Worm (Caenorhabditis elegans): ENCODE data around the gene K08E4.3.

Gene K08E4.3

DNA sequence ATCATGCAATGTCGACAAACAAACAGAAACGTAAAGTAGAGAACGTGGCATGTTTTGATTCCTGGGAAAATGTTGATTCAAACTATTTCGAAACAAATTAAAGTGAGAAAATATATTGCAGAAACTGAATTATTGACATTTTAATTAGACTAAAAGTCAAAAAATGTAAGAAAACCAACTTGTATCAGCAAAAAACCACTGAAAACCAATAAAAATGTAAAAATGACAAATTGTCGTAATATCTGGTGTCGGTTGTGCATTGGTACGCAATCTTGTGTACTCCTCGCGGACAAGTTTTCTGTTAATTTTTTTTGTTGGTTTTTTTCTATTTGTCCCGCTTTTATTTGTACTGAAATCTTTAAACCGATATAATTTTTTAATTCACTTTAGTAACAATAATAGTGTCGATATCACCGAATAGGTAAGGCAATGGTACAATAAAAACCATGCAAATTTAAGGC lies 27.8 kb upstream of the K08E4.3 start, which contains the start of gene T12G3.11 (continued):
- TF ChIP-seq fkh-4 (tag; optimal IDR thresholded peaks at IDR 0.05; ENCODE audit: borderline replicate concordance) (no peak), unc-130 (tag; optimal IDR thresholded peaks at IDR 0.05) (no peak), ama-1 (optimal IDR thresholded peaks at IDR 0.05) (no peak), ceh-88 (GFP tag; IDR thresholded peaks at IDR 0.05) (no peak), ztf-11 (tag; optimal IDR thresholded peaks at IDR 0.05) (no peak), hlh-4 (tag; optimal IDR thresholded peaks at IDR 0.05) (no peak), zag-1 (tag; optimal IDR thresholded peaks at IDR 0.05) (no peak), snu-23 (GFP tag; optimal IDR thresholded peaks at IDR 0.05) (peak; percentile 75), swsn-7 (tag; optimal IDR thresholded peaks at IDR 0.05) (peak; percentile 59), Y116A8C.19 (tag; optimal IDR thresholded peaks at IDR 0.05; ENCODE audit: borderline replicate concordance) (no peak), aly-2 (tag; optimal IDR thresholded peaks at IDR 0.05) (no peak), nhr-237 (tag; optimal IDR thresholded peaks at IDR 0.05) (no peak), efl-1 (optimal IDR thresholded peaks at IDR 0.05) (peak; percentile 56 to 66), efl-1 (GFP tag; optimal IDR thresholded peaks at IDR 0.05 in 1 of 2) (peak; percentile 67 to 93), irx-1 (tag; optimal IDR thresholded peaks at IDR 0.05) (peak; percentile 24), skn-1 (tag; optimal IDR thresholded peaks at IDR 0.05) (peak; percentile 31), lin-15B (tag; optimal IDR thresholded peaks at IDR 0.05) (peak; percentile 10), tlp-1 (tag; optimal IDR thresholded peaks at IDR 0.05) (no peak), grh-1 (GFP tag; IDR thresholded peaks at IDR 0.05) (no peak), dpl-1 (GFP tag; optimal IDR thresholded peaks at IDR 0.05) (peak; percentile 30 to 56 (median 39)), sox-4 (tag; optimal IDR thresholded peaks at IDR 0.05) (no peak), unc-30 (tag; optimal IDR thresholded peaks at IDR 0.05) (no peak), isw-1 (GFP tag; IDR thresholded peaks at IDR 0.05) (no peak), C16A3.4 (tag; optimal IDR thresholded peaks at IDR 0.05) (no peak), zip-4 (GFP tag; optimal IDR thresholded peaks at IDR 0.05) (no peak), ceh-82 (tag; optimal IDR thresholded peaks at IDR 0.05) (peak in 2 of 3 experiments; percentile 7 to 20), tbx-2 (tag; optimal IDR thresholded peaks at IDR 0.05) (peak; percentile 49), pag-3 (tag; optimal IDR thresholded peaks at IDR 0.05; ENCODE audit: borderline replicate concordance, insufficient read depth) (no peak), jun-1 (tag; optimal IDR thresholded peaks at IDR 0.05) (no peak), lsy-2 (tag; optimal IDR thresholded peaks at IDR 0.05) (peak; percentile 70 to 76), nhr-84 (tag; optimal IDR thresholded peaks at IDR 0.05) (no peak), lin-39 (tag; optimal IDR thresholded peaks at IDR 0.05) (no peak), F16B12.6 (tag; optimal IDR thresholded peaks at IDR 0.05) (peak; percentile 86), mep-1 (tag; optimal IDR thresholded peaks at IDR 0.05) (no peak), elt-3 (tag; optimal IDR thresholded peaks at IDR 0.05) (peak in 1 of 6 experiments; percentile 19), ceh-8 (GFP tag; optimal IDR thresholded peaks at IDR 0.05) (no peak), nhr-12 (tag; optimal IDR thresholded peaks at IDR 0.05) (no peak), ztf-4 (tag; optimal IDR thresholded peaks at IDR 0.05) (no peak), C04F5.9 (tag; optimal IDR thresholded peaks at IDR 0.05) (no peak), pqm-1 (tag; optimal IDR thresholded peaks at IDR 0.05) (no peak), dsc-1 (tag; optimal IDR thresholded peaks at IDR 0.05) (peak; percentile 29), rnt-1 (tag; optimal IDR thresholded peaks at IDR 0.05) (peak; percentile 38), elt-2 (tag; optimal IDR thresholded peaks at IDR 0.05) (no peak), sptf-1 (tag; optimal IDR thresholded peaks at IDR 0.05) (no peak), efl-3 (GFP tag; optimal IDR thresholded peaks at IDR 0.05) (no peak), ceh-90 (tag; optimal IDR thresholded peaks at IDR 0.05) (no peak), ceh-63 (GFP tag; optimal IDR thresholded peaks at IDR 0.05) (no peak), lin-14 (GFP tag; optimal IDR thresholded peaks at IDR 0.05) (peak; percentile 48), nhr-47 (tag; optimal IDR thresholded peaks at IDR 0.05) (peak; percentile 62), nhr-90 (tag; optimal IDR thresholded peaks at IDR 0.05; ENCODE audit: poor library complexity) (no peak), nhr-85 (tag) (no peak), unc-62 (GFP tag; optimal IDR thresholded peaks at IDR 0.05) (no peak), hpl-2 (GFP tag; optimal IDR thresholded peaks at IDR 0.05) (no peak), egl-13 (tag; optimal IDR thresholded peaks at IDR 0.05) (no peak)
